Worm (Caenorhabditis elegans): Measurements from ENCODE around the gene F33A8.4.

DNA sequence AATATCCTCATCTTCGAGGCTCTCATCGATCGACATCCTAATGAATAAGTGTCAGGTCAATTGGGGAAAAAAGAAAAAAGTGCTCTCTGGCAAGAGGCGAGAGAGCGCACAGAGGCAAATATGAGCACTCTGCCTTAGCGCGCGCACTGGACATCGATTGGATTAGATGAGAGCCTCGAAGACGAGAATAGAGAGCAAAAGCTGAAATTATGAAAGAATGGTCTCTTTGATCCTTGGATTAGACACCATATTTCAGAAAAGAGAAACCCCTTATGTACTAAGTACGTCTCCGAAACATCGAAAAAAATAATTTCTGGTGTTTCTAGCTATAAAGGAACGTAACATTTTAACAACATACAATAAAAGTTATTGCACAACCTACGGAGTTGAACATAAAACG is 6.4 kb upstream of the F33A8.4 start, which contains the start of gene F45E10.2:
- TF ChIP-seq T22C8.4 (GFP tag; IDR thresholded peaks at IDR 0.05) (0 out of 2 replicates have a peak, but pooled peaks have one; percentile 13), flt-1 (GFP tag; IDR thresholded peaks at IDR 0.05) (no peak), klf-2 (GFP tag; conservative IDR thresholded peaks at IDR 0.05) (no peak), ztf-23 (GFP tag; IDR thresholded peaks at IDR 0.05) (no peak), cog-1 (tag; optimal IDR thresholded peaks at IDR 0.05) (no peak), ref-1 (GFP tag; conservative IDR thresholded peaks at IDR 0.05) (no peak)

All from whole organism, midembryonic.